Fruit fly (Drosophila melanogaster): ENCODE data around the gene cdm.

The cdm gene

DNA sequence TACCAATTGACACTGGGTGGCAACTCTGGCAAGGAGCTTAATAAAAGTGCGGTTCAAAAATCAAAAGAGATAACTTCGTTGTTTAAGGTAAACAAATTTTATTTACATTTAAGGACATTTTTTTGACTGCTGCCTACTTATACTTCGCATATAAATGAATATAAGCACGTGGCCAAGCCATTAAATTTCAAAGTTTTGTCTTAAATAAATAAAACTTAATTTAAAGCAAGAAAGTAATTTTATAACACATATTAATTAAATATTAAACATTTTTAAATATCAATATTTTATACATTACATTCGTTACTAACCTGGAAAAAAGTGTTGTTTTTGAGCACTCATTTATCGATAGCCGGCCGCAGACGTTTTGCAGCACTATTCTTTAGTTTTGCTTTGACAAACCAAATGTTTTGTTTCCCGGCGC lies 5.4 kb upstream of the cdm start, which contains the start of the genes CG12321 and MED17 (continued):
- TF ChIP-seq CG2199 (GFP tag; IDR thresholded peaks at IDR 0.05) (no peak), Ets97D (GFP tag; optimal IDR thresholded peaks at IDR 0.05) (peak; percentile 55), CG7372 (GFP tag; IDR thresholded peaks at IDR 0.05) (peak; percentile 87), NK7.1 (GFP tag; optimal IDR thresholded peaks at IDR 0.05) (no peak), CG9215 (GFP tag; IDR thresholded peaks at IDR 0.05) (peak; percentile 88), wor (GFP tag; IDR thresholded peaks at IDR 0.05) (peak; percentile 85), cato (GFP tag; optimal IDR thresholded peaks at IDR 0.05; ENCODE audit: borderline replicate concordance) (peak; percentile 79), grn (GFP tag; optimal IDR thresholded peaks at IDR 0.05) (no peak), emc (GFP tag; optimal IDR thresholded peaks at IDR 0.05) (no peak), ERR (GFP tag; optimal IDR thresholded peaks at IDR 0.05) (peak; percentile 35), CG3163 (GFP tag; optimal IDR thresholded peaks at IDR 0.05) (peak; percentile 41), CG11093 (GFP tag; IDR thresholded peaks at IDR 0.05) (peak; percentile 80), CG11696 (GFP tag; IDR thresholded peaks at IDR 0.05) (peak; percentile 54; the same call in 1 of the 2 replicates), CG2120 (GFP tag; optimal IDR thresholded peaks at IDR 0.05) (peak; percentile 91), Ssrp (tag; optimal IDR thresholded peaks at IDR 0.05) (peak; percentile 90), CG6854 (GFP tag; optimal IDR thresholded peaks at IDR 0.05) (peak; percentile 61), CG10654 (GFP tag; optimal IDR thresholded peaks at IDR 0.05) (peak; percentile 87), Bgb (GFP tag; IDR thresholded peaks at IDR 0.05; ENCODE audit: partially characterized antibody) (no peak), Med (GFP tag) (peak; percentile 92), tgo (GFP tag; IDR thresholded peaks at IDR 0.05) (peak; percentile 89), CG13775 (GFP tag; optimal IDR thresholded peaks at IDR 0.05) (peak; percentile 94), pan (optimal IDR thresholded peaks at IDR 0.05) (no peak), pan (GFP tag; optimal IDR thresholded peaks at IDR 0.05 in 1 of 2, IDR thresholded peaks at IDR 0.05 in 1 of 2) (peak in 1 of 2 experiments; percentile 88), CG8359 (GFP tag; optimal IDR thresholded peaks at IDR 0.05; ENCODE audit: borderline replicate concordance) (peak; percentile 46), Dll (GFP tag; IDR thresholded peaks at IDR 0.05; ENCODE audit: partially characterized antibody) (0 out of 4 replicates have a peak, but pooled peaks have one; percentile 45), CG4707 (GFP tag; optimal IDR thresholded peaks at IDR 0.05) (no peak), Usf (GFP tag; optimal IDR thresholded peaks at IDR 0.05) (peak; percentile 85), CG11247 (GFP tag; IDR thresholded peaks at IDR 0.05) (peak; percentile 92), Lhr (GFP tag; optimal IDR thresholded peaks at IDR 0.05) (peak; percentile 55), Oli (tag; optimal IDR thresholded peaks at IDR 0.05) (peak; percentile 89), tup (GFP tag; optimal IDR thresholded peaks at IDR 0.05) (peak; percentile 71), ase (GFP tag; IDR thresholded peaks at IDR 0.05) (peak; percentile 85), oc (tag; optimal IDR thresholded peaks at IDR 0.05) (peak; percentile 82), CG15696 (tag; optimal IDR thresholded peaks at IDR 0.05) (peak; percentile 77), btn (GFP tag; optimal IDR thresholded peaks at IDR 0.05) (no peak), CG17361 (GFP tag; IDR thresholded peaks at IDR 0.05) (peak; percentile 96), CG9609 (GFP tag; optimal IDR thresholded peaks at IDR 0.05) (peak; percentile 56), CG10267 (tag; optimal IDR thresholded peaks at IDR 0.05) (peak; percentile 99), CG1647 (GFP tag; optimal IDR thresholded peaks at IDR 0.05) (peak; percentile 62), caup (GFP tag; optimal IDR thresholded peaks at IDR 0.05; ENCODE audit: severe bottlenecking) (peak; percentile 88), CG13287 (GFP tag; IDR thresholded peaks at IDR 0.05; ENCODE audit: partially characterized antibody) (no peak), gro (GFP tag; optimal IDR thresholded peaks at IDR 0.05) (no peak), CG6791 (GFP tag; IDR thresholded peaks at IDR 0.05; ENCODE audit: partially characterized antibody) (no peak), aop (GFP tag; IDR thresholded peaks at IDR 0.05) (no peak), CG7786 (GFP tag; optimal IDR thresholded peaks at IDR 0.05) (peak; percentile 56), Fer2 (tag; optimal IDR thresholded peaks at IDR 0.05) (peak; percentile 71), Hr3 (GFP tag; optimal IDR thresholded peaks at IDR 0.05) (peak; percentile 96), prd (optimal IDR thresholded peaks at IDR 0.05) (no peak), prd (GFP tag; IDR thresholded peaks at IDR 0.05) (peak; percentile 89), HLH3B (GFP tag; IDR thresholded peaks at IDR 0.05) (peak; percentile 85), CG8478 (optimal IDR thresholded peaks at IDR 0.05) (no peak), CG12744 (GFP tag; optimal IDR thresholded peaks at IDR 0.05) (peak; percentile 49)
